Worm (Caenorhabditis elegans): Measurements from ENCODE around the gene str-238.

Gene str-238

ce11 chrV:730216-730615 lies 34.6 kb upstream of the str-238 start (continued):
- no peak for TF ChIP-seq egl-43 (GFP tag; IDR thresholded peaks at IDR 0.05)
- TF ChIP-seq daf-16 (GFP tag; optimal IDR thresholded peaks at IDR 0.05), result peak in 1 of 2 experiments; percentile 52
- TF ChIP-seq daf-16 (tag; optimal IDR thresholded peaks at IDR 0.05), result peak; percentile 94
- 0 out of 2 replicates have a peak, but pooled peaks have one; percentile 25 for TF ChIP-seq ctbp-1 (GFP tag; IDR thresholded peaks at IDR 0.05)
- TF ChIP-seq unc-62 (GFP tag; optimal IDR thresholded peaks at IDR 0.05 in 1 of 2), result peak in 1 of 2 experiments; percentile 60
- no peak for TF ChIP-seq unc-62 (tag; optimal IDR thresholded peaks at IDR 0.05)
- TF ChIP-seq lin-38 (GFP tag; IDR thresholded peaks at IDR 0.05), result peak; percentile 34; the same call in 1 of the 2 replicates
- TF ChIP-seq nhr-48 (tag; optimal IDR thresholded peaks at IDR 0.05), result peak; percentile 79
- peak; percentile 73 for TF ChIP-seq nhr-102 (tag; optimal IDR thresholded peaks at IDR 0.05)
- TF ChIP-seq hlh-30 (tag; optimal IDR thresholded peaks at IDR 0.05; ENCODE audit: insufficient read depth), result peak; percentile 89
- peak in 1 of 2 experiments; percentile 26 for TF ChIP-seq lsy-2 (tag; optimal IDR thresholded peaks at IDR 0.05)
- TF ChIP-seq mdt-29 (GFP tag; IDR thresholded peaks at IDR 0.05), result peak; percentile 86
- TF ChIP-seq dmd-6 (GFP tag; IDR thresholded peaks at IDR 0.05), result peak; percentile 66
- peak; percentile 80 for TF ChIP-seq duxl-1 (tag; optimal IDR thresholded peaks at IDR 0.05; ENCODE audit: poor library complexity)
- TF ChIP-seq F49E8.2 (tag; optimal IDR thresholded peaks at IDR 0.05; ENCODE audit: borderline replicate concordance), result no peak
- TF ChIP-seq dpl-1 (GFP tag; optimal IDR thresholded peaks at IDR 0.05), result no peak
- no peak for TF ChIP-seq unc-39 (tag; optimal IDR thresholded peaks at IDR 0.05)
- TF ChIP-seq Y105C5A.15 (GFP tag; IDR thresholded peaks at IDR 0.05), result 0 out of 2 replicates have a peak, but pooled peaks have one; percentile 49
- peak; percentile 78 for TF ChIP-seq mep-1 (tag; optimal IDR thresholded peaks at IDR 0.05)
- no peak for TF ChIP-seq egl-27 (tag; optimal IDR thresholded peaks at IDR 0.05)
- 0 out of 2 replicates have a peak, but pooled peaks have one; percentile 11 for TF ChIP-seq pha-4 (GFP tag; IDR thresholded peaks at IDR 0.05)
- TF ChIP-seq pha-4 (tag; optimal IDR thresholded peaks at IDR 0.05), result no peak
- TF ChIP-seq T20F7.1 (GFP tag; optimal IDR thresholded peaks at IDR 0.05), result no peak
- no peak for TF ChIP-seq daf-19 (GFP tag; conservative IDR thresholded peaks at IDR 0.05)

ce11 chrV:731330-731729 lies 33.5 kb upstream of the str-238 start:
- TF ChIP-seq pqm-1 (tag; optimal IDR thresholded peaks at IDR 0.05), result peak; percentile 70
- no peak for TF ChIP-seq cey-2 (tag; optimal IDR thresholded peaks at IDR 0.05; ENCODE audit: borderline replicate concordance, insufficient read depth)
- peak; percentile 93 for TF ChIP-seq nhr-102 (tag; optimal IDR thresholded peaks at IDR 0.05)
- TF ChIP-seq nhr-42 (GFP tag; IDR thresholded peaks at IDR 0.05), result peak; percentile 68
- TF ChIP-seq mxl-3 (GFP tag; optimal IDR thresholded peaks at IDR 0.05), result peak; percentile 84
- no peak for TF ChIP-seq attf-4 (tag; optimal IDR thresholded peaks at IDR 0.05)
- no peak for TF ChIP-seq nhr-25 (tag; optimal IDR thresholded peaks at IDR 0.05; ENCODE audit: borderline replicate concordance, insufficient read depth)
- TF ChIP-seq nhr-76 (tag; optimal IDR thresholded peaks at IDR 0.05), result no peak
- TF ChIP-seq ztf-11 (tag; optimal IDR thresholded peaks at IDR 0.05), result no peak
- peak; percentile 96 for TF ChIP-seq nhr-11 (tag; optimal IDR thresholded peaks at IDR 0.05)
- no peak for TF ChIP-seq unc-130 (GFP tag; optimal IDR thresholded peaks at IDR 0.05)
- no peak for TF ChIP-seq zfp-2 (tag; optimal IDR thresholded peaks at IDR 0.05)
- TF ChIP-seq F10B5.3 (tag; optimal IDR thresholded peaks at IDR 0.05), result no peak
- TF ChIP-seq dve-1 (tag; optimal IDR thresholded peaks at IDR 0.05; ENCODE audit: insufficient read depth), result peak; percentile 97
- TF ChIP-seq Y105C5A.15 (GFP tag; IDR thresholded peaks at IDR 0.05), result no peak
- no peak; the same call in 1 of the 2 replicates for TF ChIP-seq nhr-41 (GFP tag; IDR thresholded peaks at IDR 0.05)
- TF ChIP-seq ztf-7 (tag; optimal IDR thresholded peaks at IDR 0.05), result no peak
- TF ChIP-seq hlh-30 (tag; optimal IDR thresholded peaks at IDR 0.05; ENCODE audit: insufficient read depth), result peak; percentile 98
- no peak for TF ChIP-seq madf-5 (GFP tag; IDR thresholded peaks at IDR 0.05)
- TF ChIP-seq lin-38 (GFP tag; IDR thresholded peaks at IDR 0.05), result peak; percentile 42
- no peak for TF ChIP-seq lin-39 (tag; optimal IDR thresholded peaks at IDR 0.05)
- peak; percentile 64 for TF ChIP-seq jun-1 (tag; optimal IDR thresholded peaks at IDR 0.05)
- peak; percentile 80 for TF ChIP-seq pha-4 (GFP tag; IDR thresholded peaks at IDR 0.05)
- TF ChIP-seq pha-4 (tag; optimal IDR thresholded peaks at IDR 0.05), result no peak
- peak; percentile 13 for TF ChIP-seq sdz-12 (GFP tag; optimal IDR thresholded peaks at IDR 0.05)
- TF ChIP-seq lin-15B (tag; optimal IDR thresholded peaks at IDR 0.05), result no peak
- peak; percentile 89 for TF ChIP-seq T26A8.4 (GFP tag; IDR thresholded peaks at IDR 0.05)
- no peak for TF ChIP-seq daf-19 (GFP tag; conservative IDR thresholded peaks at IDR 0.05)
- TF ChIP-seq ceh-32 (tag; optimal IDR thresholded peaks at IDR 0.05; ENCODE audit: poor library complexity), result no peak
- no peak for TF ChIP-seq nhr-237 (tag; optimal IDR thresholded peaks at IDR 0.05)
- TF ChIP-seq ceh-20 (GFP tag; IDR thresholded peaks at IDR 0.05), result peak; percentile 90
- TF ChIP-seq spr-1 (tag; optimal IDR thresholded peaks at IDR 0.05), result peak; percentile 56
- TF ChIP-seq daf-16 (GFP tag; optimal IDR thresholded peaks at IDR 0.05), result peak; percentile 95 to 96
- peak; percentile 99 for TF ChIP-seq daf-16 (tag; optimal IDR thresholded peaks at IDR 0.05)
